Worm (Caenorhabditis elegans) whole organism, late embryonic: ENCODE measurements around the gene B0507.1.

Source experiments
- F13H6.1 ChIP-seq: sonication (generic microtip); optimal IDR thresholded peaks from 2 replicates; lab custom pipeline; 2016; ENCODE audit warnings: missing genetic modification characterization, missing compliant biosample characterization
- ahr-1 ChIP-seq: sonication (generic microtip); optimal IDR thresholded peaks from 2 replicates; lab custom pipeline; 2016; ENCODE audit warnings: missing genetic modification characterization, missing compliant biosample characterization
- ama-1 ChIP-seq: fragments of 150-350 bp; optimal IDR thresholded peaks from 2 replicates; lab custom pipeline; 2014
- ceh-19 ChIP-seq: fragments of 200-800 bp; sonication (Bioruptor generic); optimal IDR thresholded peaks from 2 replicates; lab custom pipeline; 2018; ENCODE audit warnings: mild to moderate bottlenecking, missing genetic modification characterization, missing compliant biosample characterization
- ceh-31 ChIP-seq: sonication (generic microtip); optimal IDR thresholded peaks from 2 replicates; lab custom pipeline; 2016; ENCODE audit warnings: missing genetic modification characterization, missing compliant biosample characterization
- ceh-34 ChIP-seq: sonication (generic microtip); optimal IDR thresholded peaks from 2 replicates; lab custom pipeline; 2016; ENCODE audit warnings: mild to moderate bottlenecking, missing genetic modification characterization, missing compliant biosample characterization
- elt-2 ChIP-seq: sonication (generic microtip); optimal IDR thresholded peaks from 2 replicates; lab custom pipeline; 2016; ENCODE audit warnings: missing genetic modification reagents, missing genetic modification characterization, missing compliant biosample characterization
- ets-4 ChIP-seq: sonication (generic microtip); optimal IDR thresholded peaks from 2 replicates; lab custom pipeline; 2016; ENCODE audit warnings: missing genetic modification characterization, missing compliant biosample characterization
- eyg-1 ChIP-seq: sonication (generic microtip); optimal IDR thresholded peaks from 2 replicates; lab custom pipeline; 2016; ENCODE audit warnings: missing genotype, missing genetic modification characterization, missing compliant biosample characterization
- fkh-10 ChIP-seq: fragments of 150-350 bp; optimal IDR thresholded peaks from 2 replicates; lab custom pipeline; 2014; ENCODE audit warnings: missing biosample characterization, missing genetic modification reagents, missing genetic modification characterization
- nhr-11 ChIP-seq: fragments of 150-350 bp; optimal IDR thresholded peaks from 2 replicates; lab custom pipeline; 2014; ENCODE audit warnings: missing biosample characterization, missing genetic modification characterization
- sdc-2 ChIP-seq: sonication (generic microtip); optimal IDR thresholded peaks from 2 replicates; lab custom pipeline; 2016; ENCODE audit warnings: missing genotype, missing genetic modification characterization, missing compliant biosample characterization
- unc-86 ChIP-seq: sonication (generic microtip); optimal IDR thresholded peaks from 2 replicates; lab custom pipeline; 2016; ENCODE audit warnings: missing genetic modification characterization, missing compliant biosample characterization

DNA sequence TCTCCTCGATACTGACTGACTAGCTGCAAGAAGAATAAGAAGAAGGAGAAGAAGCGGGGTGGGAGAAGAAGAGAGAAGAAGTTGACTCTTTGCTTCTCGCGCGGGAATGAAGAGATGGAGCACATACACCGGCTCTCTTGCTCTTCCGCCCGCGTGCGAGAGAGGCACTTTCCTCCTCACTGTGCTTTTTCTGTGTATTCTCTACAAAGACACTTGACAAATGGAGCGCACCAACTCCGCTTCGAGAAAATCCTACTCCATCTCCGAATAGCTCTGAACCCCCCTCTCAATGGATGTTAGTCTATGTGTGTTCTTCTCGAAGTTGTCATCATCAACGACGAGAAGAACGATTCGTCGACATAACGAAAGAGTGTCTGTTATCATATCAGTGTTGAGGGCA is 8.1 kb downstream of the B0507.1 start:
- TF ChIP-seq ama-1 = no peak
- no peak for TF ChIP-seq ahr-1
- no peak for TF ChIP-seq nhr-11 (tag; lab: Kevin White, UChicago)
- peak; percentile 47 for TF ChIP-seq elt-2
- TF ChIP-seq ets-4 = no peak
- TF ChIP-seq F13H6.1 (tag; lab: Kevin White, UChicago) = no peak
- TF ChIP-seq unc-86 (tag; lab: Kevin White, UChicago) = no peak
- no peak for TF ChIP-seq fkh-10
- peak; percentile 24 for TF ChIP-seq ceh-31 (tag; lab: Kevin White, UChicago)
- TF ChIP-seq ceh-19 = no peak
- no peak for TF ChIP-seq eyg-1 (tag; lab: Kevin White, UChicago)
- no peak for TF ChIP-seq sdc-2
- no peak for TF ChIP-seq ceh-34 (tag; lab: Kevin White, UChicago)
